Worm (Caenorhabditis elegans) whole organism, L1 larva: Measurements from ENCODE around the gene srp-2.

ENCODE experiments used
- C04F5.9 ChIP-seq: sonication (generic microtip); optimal IDR thresholded peaks from 2 replicates; lab custom pipeline; 2016; ENCODE audit warnings: missing genetic modification characterization, missing compliant biosample characterization
- C34B4.2 ChIP-seq: sonication (generic microtip); optimal IDR thresholded peaks from 2 replicates; lab custom pipeline; 2017; ENCODE audit warnings: mild to moderate bottlenecking, missing genetic modification characterization, missing compliant biosample characterization
- Y116A8C.19 ChIP-seq: sonication (generic microtip); optimal IDR thresholded peaks from 2 replicates; lab custom pipeline; 2016; ENCODE audit warnings: missing compliant biosample characterization, missing genetic modification characterization, borderline replicate concordance
- ceh-8 ChIP-seq: fragments of 200-800 bp; sonication (Bioruptor generic); optimal IDR thresholded peaks from 2 replicates; lab custom pipeline; 2018; ENCODE audit warnings: mild to moderate bottlenecking, missing genetic modification characterization, moderate library complexity, missing compliant biosample characterization
- ceh-82 ChIP-seq, 3 experiments: fragments of 150-350 bp in 1 of 3; sonication (generic microtip) in 2 of 3; optimal IDR thresholded peaks; 2 replicates each; lab custom pipeline; 2014 to 2017; ENCODE audit warnings: missing biosample characterization in 3 of 3, missing genetic modification characterization in 3 of 3
- ceh-88 ChIP-seq: fragments of 200-800 bp; sonication (Bioruptor generic); IDR thresholded peaks from 2 replicates; pipeline ENCODE4 v1.3.6; 2022; ENCODE audit warnings: missing genetic modification characterization, missing compliant biosample characterization
- ceh-90 ChIP-seq: sonication (generic microtip); optimal IDR thresholded peaks from 2 replicates; lab custom pipeline; 2016; ENCODE audit warnings: missing genetic modification characterization, missing compliant biosample characterization
- dpl-1 ChIP-seq, 3 experiments: fragments of 150-350 bp in 2 of 3; sonication (generic microtip) in 1 of 3; optimal IDR thresholded peaks; 2 replicates each; lab custom pipeline; 2014 to 2017; ENCODE audit warnings: missing biosample characterization in 3 of 3, missing genetic modification characterization in 3 of 3, missing genetic modification reagents in 3 of 3
- dsc-1 ChIP-seq: sonication (generic microtip); optimal IDR thresholded peaks from 2 replicates; lab custom pipeline; 2016; ENCODE audit warnings: mild to moderate bottlenecking, missing genetic modification characterization, missing compliant biosample characterization
- efl-1 ChIP-seq, 4 experiments: fragments of 150-350 bp; optimal IDR thresholded peaks in 3 of 4; peaks in 1 of 4; 1 replicate in 1 of 4; 2 replicates in 3 of 4; lab custom pipeline; 2014; ENCODE audit warnings: missing biosample characterization in 2 of 4, missing genetic modification characterization in 2 of 4, missing genetic modification reagents in 2 of 4
- efl-3 ChIP-seq: fragments of 200-800 bp; sonication (Bioruptor generic); optimal IDR thresholded peaks from 2 replicates; lab custom pipeline; 2018; ENCODE audit warnings: mild to moderate bottlenecking, missing genetic modification characterization, missing compliant biosample characterization
- egl-13 ChIP-seq: sonication (generic microtip); optimal IDR thresholded peaks from 2 replicates; lab custom pipeline; 2016; ENCODE audit warnings: missing genotype, missing genetic modification reagents, missing genetic modification characterization, missing compliant biosample characterization
- egl-27 ChIP-seq, 2 experiments: fragments of 150-350 bp in 1 of 2; sonication (generic microtip); optimal IDR thresholded peaks; 3 replicates each; lab custom pipeline; 2017 to 2018; ENCODE audit warnings: missing biosample characterization in 2 of 2, missing genetic modification characterization in 2 of 2, missing genetic modification reagents in 2 of 2
- ets-5 ChIP-seq: fragments of 200-800 bp; sonication (Bioruptor generic); IDR thresholded peaks from 2 replicates; pipeline ENCODE4 v1.3.6; 2022; ENCODE audit warnings: missing genetic modification characterization, missing compliant biosample characterization
- fkh-8 ChIP-seq: sonication (generic microtip); optimal IDR thresholded peaks from 2 replicates; lab custom pipeline; 2016; ENCODE audit warnings: mild to moderate bottlenecking, missing genetic modification characterization, missing compliant biosample characterization
- fos-1 ChIP-seq: fragments of 150-350 bp; optimal IDR thresholded peaks from 2 replicates; lab custom pipeline; 2014; ENCODE audit warnings: missing biosample characterization, missing genetic modification characterization
- grh-1 ChIP-seq: fragments of 200-800 bp; sonication (Bioruptor generic); IDR thresholded peaks from 2 replicates; pipeline ENCODE4 v1.3.6; 2022; ENCODE audit warnings: missing genetic modification reagents, missing genetic modification characterization, missing compliant biosample characterization
- hlh-4 ChIP-seq: sonication (generic microtip); optimal IDR thresholded peaks from 2 replicates; lab custom pipeline; 2016; ENCODE audit warnings: mild to moderate bottlenecking, missing genetic modification characterization, missing compliant biosample characterization
- hpl-2 ChIP-seq: fragments of 150-350 bp; optimal IDR thresholded peaks from 2 replicates; lab custom pipeline; 2014; ENCODE audit warnings: missing biosample characterization, missing genetic modification reagents, missing genetic modification characterization
- irx-1 ChIP-seq: sonication (generic microtip); optimal IDR thresholded peaks from 2 replicates; lab custom pipeline; 2016; ENCODE audit warnings: missing genetic modification characterization, missing compliant biosample characterization
- lin-13 ChIP-seq: fragments of 150-350 bp; optimal IDR thresholded peaks from 2 replicates; lab custom pipeline; 2014; ENCODE audit warnings: missing biosample characterization, missing genetic modification reagents, missing genetic modification characterization
- lin-14 ChIP-seq: fragments of 200-800 bp; sonication (Bioruptor generic); optimal IDR thresholded peaks from 2 replicates; lab custom pipeline; 2018; ENCODE audit warnings: mild to moderate bottlenecking, missing genetic modification characterization, moderate library complexity, missing compliant biosample characterization
- lin-39 ChIP-seq: fragments of 150-350 bp; optimal IDR thresholded peaks from 2 replicates; lab custom pipeline; 2014; ENCODE audit warnings: missing biosample characterization, missing genetic modification reagents, missing genetic modification characterization
- lir-3 ChIP-seq: sonication (generic microtip); optimal IDR thresholded peaks from 2 replicates; lab custom pipeline; 2016; ENCODE audit warnings: mild to moderate bottlenecking, missing genetic modification characterization, moderate library complexity, missing compliant biosample characterization; ENCODE audit not compliant: poor library complexity
- lsy-2 ChIP-seq, 2 experiments: fragments of 150-350 bp; optimal IDR thresholded peaks; 2 replicates each; lab custom pipeline; 2014; ENCODE audit warnings: missing biosample characterization in 2 of 2, missing genetic modification characterization in 2 of 2
- mef-2 ChIP-seq: fragments of 150-350 bp; optimal IDR thresholded peaks from 2 replicates; lab custom pipeline; 2014; ENCODE audit warnings: missing biosample characterization, missing genetic modification characterization
- nhr-11 ChIP-seq: fragments of 150-350 bp; optimal IDR thresholded peaks from 2 replicates; lab custom pipeline; 2014; ENCODE audit warnings: missing biosample characterization, missing genetic modification characterization
- nhr-12 ChIP-seq: sonication (generic microtip); optimal IDR thresholded peaks from 2 replicates; lab custom pipeline; 2017; ENCODE audit warnings: missing biosample characterization, missing genetic modification characterization
- nhr-237 ChIP-seq: fragments of 150-350 bp; optimal IDR thresholded peaks from 2 replicates; lab custom pipeline; 2014; ENCODE audit warnings: missing biosample characterization, missing genetic modification characterization
- nhr-28 ChIP-seq: fragments of 150-350 bp; optimal IDR thresholded peaks from 2 replicates; lab custom pipeline; 2014; ENCODE audit warnings: missing biosample characterization, missing genetic modification characterization
- nhr-47 ChIP-seq: sonication (generic microtip); optimal IDR thresholded peaks from 2 replicates; lab custom pipeline; 2016; ENCODE audit warnings: mild to moderate bottlenecking, missing genetic modification characterization, moderate library complexity, missing compliant biosample characterization
- nhr-71 ChIP-seq: sonication (generic microtip); optimal IDR thresholded peaks from 2 replicates; lab custom pipeline; 2016; ENCODE audit warnings: mild to moderate bottlenecking, missing genetic modification characterization, moderate library complexity, missing compliant biosample characterization
- nhr-76 ChIP-seq: sonication (generic microtip); optimal IDR thresholded peaks from 2 replicates; lab custom pipeline; 2017; ENCODE audit warnings: missing biosample characterization, missing genetic modification characterization
- nhr-85 ChIP-seq: sonication (generic microtip); peaks from one replicate; lab custom pipeline; 2016; ENCODE audit warnings: missing genetic modification characterization, inconsistent platforms, missing compliant biosample characterization
- pax-3 ChIP-seq: fragments of 200-800 bp; sonication (Bioruptor generic); optimal IDR thresholded peaks from 2 replicates; lab custom pipeline; 2018; ENCODE audit warnings: mild to moderate bottlenecking, missing genetic modification characterization, moderate library complexity, missing compliant biosample characterization
- rnt-1 ChIP-seq: sonication (generic microtip); optimal IDR thresholded peaks from 2 replicates; lab custom pipeline; 2016; ENCODE audit warnings: mild to moderate bottlenecking, missing genetic modification characterization, moderate library complexity, missing compliant biosample characterization
- skn-1 ChIP-seq: fragments of 150-350 bp; optimal IDR thresholded peaks from 2 replicates; lab custom pipeline; 2014; ENCODE audit warnings: missing biosample characterization, missing genetic modification characterization
- snu-23 ChIP-seq: sonication (generic microtip); optimal IDR thresholded peaks from 2 replicates; lab custom pipeline; 2016; ENCODE audit warnings: missing genetic modification characterization, missing compliant biosample characterization
- sox-4 ChIP-seq: sonication (generic microtip); optimal IDR thresholded peaks from 2 replicates; lab custom pipeline; 2016; ENCODE audit warnings: missing genetic modification characterization, missing compliant biosample characterization
- sptf-1 ChIP-seq: fragments of 150-350 bp; optimal IDR thresholded peaks from 2 replicates; lab custom pipeline; 2014; ENCODE audit warnings: missing biosample characterization, missing genetic modification characterization
- tbx-2 ChIP-seq: sonication (generic microtip); optimal IDR thresholded peaks from 2 replicates; lab custom pipeline; 2016; ENCODE audit warnings: missing genetic modification characterization, missing compliant biosample characterization
- tlp-1 ChIP-seq: fragments of 150-350 bp; optimal IDR thresholded peaks from 2 replicates; lab custom pipeline; 2014; ENCODE audit warnings: missing biosample characterization, missing genetic modification characterization
- unc-30 ChIP-seq: sonication (generic microtip); optimal IDR thresholded peaks from 2 replicates; lab custom pipeline; 2017; ENCODE audit warnings: missing biosample characterization, missing genetic modification characterization
- unc-62 ChIP-seq: fragments of 150-350 bp; optimal IDR thresholded peaks from 2 replicates; lab custom pipeline; 2014; ENCODE audit warnings: missing biosample characterization, missing genetic modification reagents, missing genetic modification characterization
- unc-86 ChIP-seq: sonication (generic microtip); optimal IDR thresholded peaks from 2 replicates; lab custom pipeline; 2016; ENCODE audit warnings: missing genetic modification characterization, missing compliant biosample characterization
- unc-98 ChIP-seq: fragments of 200-800 bp; sonication (Bioruptor generic); IDR thresholded peaks from 2 replicates; pipeline ENCODE4 v1.3.6; 2022; ENCODE audit warnings: missing genetic modification characterization, missing compliant biosample characterization
- vab-15 ChIP-seq: sonication (generic microtip); optimal IDR thresholded peaks from 2 replicates; lab custom pipeline; 2017; ENCODE audit warnings: missing genotype, mild to moderate bottlenecking, missing genetic modification characterization, missing compliant biosample characterization
- zip-4 ChIP-seq: fragments of 200-800 bp; sonication (Bioruptor generic); optimal IDR thresholded peaks from 2 replicates; lab custom pipeline; 2018; ENCODE audit warnings: mild to moderate bottlenecking, missing genetic modification characterization, moderate library complexity, missing compliant biosample characterization
- ztf-11 ChIP-seq, 2 experiments: sonication (generic microtip); optimal IDR thresholded peaks; 2 replicates each; lab custom pipeline; 2016 to 2017; ENCODE audit warnings: missing genetic modification characterization in 2 of 2, missing biosample characterization in 1 of 2, missing compliant biosample characterization in 1 of 2

Gene srp-2

DNA sequence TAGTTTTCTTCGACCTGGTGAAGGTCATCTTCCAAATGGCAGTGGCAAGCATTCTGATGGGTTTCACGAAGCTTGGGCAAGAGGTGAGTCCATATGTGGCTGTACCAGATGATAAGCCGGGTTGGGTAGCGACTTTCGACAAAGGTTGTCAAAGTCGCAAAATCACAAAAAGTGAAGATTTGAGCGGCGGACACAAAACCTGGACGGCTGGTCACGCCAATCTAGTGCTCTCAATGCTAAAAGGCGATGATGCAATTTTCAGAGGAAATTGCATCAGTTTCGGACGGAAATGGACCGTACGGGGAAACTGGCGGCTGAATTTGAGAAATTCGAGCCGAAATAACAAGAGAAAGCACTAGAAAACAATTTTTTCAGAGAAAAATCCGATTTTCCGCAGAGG lies 34.8 kb downstream of the srp-2 start:
- TF ChIP-seq unc-98 (GFP tag; lab: Robert Waterston, UW) (no peak), sox-4 (tag; lab: Kevin White, UChicago) (no peak), unc-86 (no peak), efl-3 (no peak), C34B4.2 (tag; lab: Kevin White, UChicago) (no peak), nhr-71 (no peak), fos-1 (tag; lab: Kevin White, UChicago) (no peak), egl-27 (tag; optimal IDR thresholded peaks at IDR 0.05; lab: Kevin White, UChicago) (no peak), nhr-11 (no peak), vab-15 (no peak), nhr-12 (tag; lab: Kevin White, UChicago) (no peak), lir-3 (tag; lab: Kevin White, UChicago) (no peak), lin-39 (no peak), C04F5.9 (tag; lab: Kevin White, UChicago) (no peak), ceh-8 (GFP tag; lab: Kevin White, UChicago) (no peak), ceh-90 (tag; lab: Kevin White, UChicago) (no peak), tbx-2 (no peak), irx-1 (tag; lab: Kevin White, UChicago) (no peak), egl-13 (tag; lab: Kevin White, UChicago) (no peak), lin-13 (GFP tag; lab: Kevin White, UChicago) (no peak)

DNA sequence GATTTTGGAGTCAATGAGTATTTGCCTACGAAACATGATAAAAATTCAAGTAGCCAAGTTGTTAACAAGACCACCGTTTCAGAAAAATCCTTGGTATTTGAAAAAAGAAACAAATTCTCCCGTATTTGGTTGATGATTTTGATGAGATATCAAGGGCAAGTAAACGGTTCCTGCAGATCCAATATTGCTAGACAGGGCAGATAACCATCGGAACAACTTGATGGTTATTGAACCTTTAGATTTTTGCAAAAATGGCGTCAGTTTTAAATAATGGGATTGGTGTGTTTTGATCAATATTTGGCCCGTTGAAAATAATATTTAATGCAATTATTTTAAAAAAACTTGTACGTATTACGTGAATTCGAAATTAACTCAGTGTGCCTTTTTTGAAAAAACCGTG lies 37.8 kb downstream of the srp-2 start:
- TF ChIP-seq dpl-1 (GFP tag; optimal IDR thresholded peaks at IDR 0.05; lab: Kevin White, UChicago) (no peak), nhr-76 (no peak), nhr-85 (tag; lab: Kevin White, UChicago) (peak; percentile 51), fkh-8 (no peak), mef-2 (tag; lab: Kevin White, UChicago) (no peak), lin-14 (GFP tag; lab: Kevin White, UChicago) (peak; percentile 53)
- TF ChIP-seq, all 84 proteins: peak for 2

DNA sequence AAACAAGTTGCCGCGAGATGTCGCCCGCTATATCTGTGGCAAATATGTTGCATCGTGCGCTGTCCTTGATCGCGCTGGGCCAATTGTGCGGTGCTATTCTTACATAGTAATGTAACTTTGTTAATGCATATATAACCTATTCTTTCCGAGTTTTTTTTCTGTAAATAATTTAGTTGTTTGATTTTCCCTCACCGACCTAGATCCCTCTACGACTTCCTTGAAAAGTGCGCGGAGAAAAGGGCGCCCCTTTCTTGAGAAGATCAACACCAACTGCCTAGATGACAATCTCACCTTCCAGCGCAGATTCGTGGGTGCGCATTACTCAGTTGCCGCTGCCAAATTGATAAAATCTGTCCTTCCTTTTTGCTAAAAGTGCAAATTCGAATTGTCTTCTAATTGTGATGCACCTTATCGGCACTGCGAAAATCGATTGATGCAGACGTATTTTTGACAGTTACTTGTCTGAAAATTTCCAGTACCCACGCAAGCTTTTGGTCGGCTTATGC lies 39.2 kb downstream of the srp-2 start:
- TF ChIP-seq ztf-11 (tag; optimal IDR thresholded peaks at IDR 0.05; lab: Kevin White, UChicago) (no peak), unc-30 (tag; lab: Kevin White, UChicago) (no peak), nhr-47 (tag; lab: Kevin White, UChicago) (no peak), efl-1 (optimal IDR thresholded peaks at IDR 0.05; lab: Kevin White, UChicago) (no peak), efl-1 (GFP tag; optimal IDR thresholded peaks at IDR 0.05 in 1 of 2; lab: Kevin White, UChicago) (peak in 1 of 2 experiments; percentile 68), tlp-1 (no peak), lir-3 (tag; lab: Kevin White, UChicago) (no peak), unc-62 (GFP tag; lab: Kevin White, UChicago) (no peak), grh-1 (GFP tag; lab: Robert Waterston, UW) (no peak), unc-98 (GFP tag; lab: Robert Waterston, UW) (no peak), ceh-88 (GFP tag; lab: Robert Waterston, UW) (no peak), nhr-237 (tag; lab: Kevin White, UChicago) (no peak), Y116A8C.19 (tag; lab: Kevin White, UChicago) (no peak), hlh-4 (no peak), sox-4 (tag; lab: Kevin White, UChicago) (no peak), dsc-1 (tag; lab: Kevin White, UChicago) (no peak), lsy-2 (tag; optimal IDR thresholded peaks at IDR 0.05; lab: Kevin White, UChicago) (no peak), ets-5 (GFP tag; lab: Robert Waterston, UW) (no peak), pax-3 (no peak), nhr-28 (tag; lab: Kevin White, UChicago) (no peak), sptf-1 (tag; lab: Kevin White, UChicago) (no peak), dpl-1 (GFP tag; optimal IDR thresholded peaks at IDR 0.05; lab: Kevin White, UChicago) (no peak), hpl-2 (no peak), snu-23 (no peak), ceh-82 (tag; optimal IDR thresholded peaks at IDR 0.05; lab: Kevin White, UChicago) (no peak), lin-14 (GFP tag; lab: Kevin White, UChicago) (peak; percentile 74), zip-4 (GFP tag; lab: Kevin White, UChicago) (no peak), ceh-90 (tag; lab: Kevin White, UChicago) (no peak), nhr-85 (tag; lab: Kevin White, UChicago) (peak; percentile 89), skn-1 (tag; lab: Kevin White, UChicago) (no peak), nhr-76 (no peak), unc-86 (no peak), rnt-1 (peak; percentile 36), egl-27 (tag; optimal IDR thresholded peaks at IDR 0.05; lab: Kevin White, UChicago) (no peak)
